Worm (Caenorhabditis elegans) whole organism, L2 larva: Measurements from ENCODE around the gene Y38H6A.1.
"Not testable (repeated sequence)": the region's sequence is repeated elsewhere in the genome, so short reads cannot be mapped to it uniquely, and the experiment has no call there.

ENCODE experiments used
- C34F6.9 ChIP-seq: fragments of 150-350 bp; optimal IDR thresholded peaks from 2 replicates; lab custom pipeline; 2014; ENCODE audit warnings: missing biosample characterization, missing genetic modification characterization
- F13H6.1 ChIP-seq: sonication (generic microtip); optimal IDR thresholded peaks from 2 replicates; lab custom pipeline; 2016; ENCODE audit warnings: missing genetic modification characterization, missing compliant biosample characterization
- R02D3.7 ChIP-seq: fragments of 150-350 bp; optimal IDR thresholded peaks from 2 replicates; lab custom pipeline; 2014; ENCODE audit warnings: missing biosample characterization, missing genetic modification characterization
- Y55F3AM.14 ChIP-seq: fragments of 200-800 bp; sonication (Bioruptor generic); optimal IDR thresholded peaks from 2 replicates; lab custom pipeline; 2018; ENCODE audit warnings: mild to moderate bottlenecking, missing genetic modification characterization, missing compliant biosample characterization
- ZK546.5 ChIP-seq: sonication (generic microtip); optimal IDR thresholded peaks from 2 replicates; lab custom pipeline; 2017; ENCODE audit warnings: missing biosample characterization, missing genetic modification characterization
- alr-1 ChIP-seq: fragments of 150-350 bp; optimal IDR thresholded peaks from 2 replicates; lab custom pipeline; 2014; ENCODE audit warnings: missing biosample characterization, missing genetic modification characterization
- aly-2 ChIP-seq: fragments of 150-350 bp; optimal IDR thresholded peaks from 2 replicates; lab custom pipeline; 2014; ENCODE audit warnings: missing biosample characterization, missing genetic modification characterization
- ama-1 ChIP-seq: fragments of 150-350 bp; optimal IDR thresholded peaks from 2 replicates; lab custom pipeline; 2018; ENCODE audit warnings: inconsistent platforms
- blmp-1 ChIP-seq: sonication (generic microtip); optimal IDR thresholded peaks from 2 replicates; lab custom pipeline; 2017; ENCODE audit warnings: missing genetic modification characterization, mild to moderate bottlenecking, missing compliant biosample characterization, antibody characterized with exemption, moderate library complexity; ENCODE audit not compliant: insufficient read depth
- ceh-82 ChIP-seq: fragments of 150-350 bp; optimal IDR thresholded peaks from 2 replicates; lab custom pipeline; 2014; ENCODE audit warnings: missing biosample characterization, missing genetic modification characterization
- crh-2 ChIP-seq: sonication (generic microtip); optimal IDR thresholded peaks from 2 replicates; lab custom pipeline; 2017; ENCODE audit warnings: missing biosample characterization, missing genetic modification characterization
- elt-3 ChIP-seq: sonication (generic microtip); optimal IDR thresholded peaks from 2 replicates; lab custom pipeline; 2017; ENCODE audit warnings: missing biosample characterization, missing genetic modification characterization
- fos-1 ChIP-seq: fragments of 150-350 bp; optimal IDR thresholded peaks from 2 replicates; lab custom pipeline; 2014; ENCODE audit warnings: missing biosample characterization, missing genetic modification characterization
- lin-11 ChIP-seq: fragments of 150-350 bp; sonication (generic microtip); optimal IDR thresholded peaks from 2 replicates; lab custom pipeline; 2014; ENCODE audit warnings: missing biosample characterization, missing genetic modification characterization, inconsistent platforms, mixed read lengths
- lin-13 ChIP-seq: fragments of 150-350 bp; optimal IDR thresholded peaks from 2 replicates; lab custom pipeline; 2014; ENCODE audit warnings: missing biosample characterization, missing genetic modification reagents, missing genetic modification characterization
- lin-39 ChIP-seq: fragments of 150-350 bp; optimal IDR thresholded peaks from 2 replicates; lab custom pipeline; 2014; ENCODE audit warnings: missing biosample characterization, missing genetic modification reagents, missing genetic modification characterization
- lsy-2 ChIP-seq, 2 experiments: fragments of 150-350 bp in 1 of 2; sonication (generic microtip) in 1 of 2; optimal IDR thresholded peaks; 2 replicates each; lab custom pipeline; 2014 to 2017; ENCODE audit warnings: missing biosample characterization in 2 of 2, missing genetic modification characterization in 2 of 2
- mbf-1 ChIP-seq: sonication (generic microtip); optimal IDR thresholded peaks from 2 replicates; lab custom pipeline; 2017; ENCODE audit warnings: missing biosample characterization, missing genetic modification characterization
- nhr-10 ChIP-seq: sonication (generic microtip); optimal IDR thresholded peaks from 2 replicates; lab custom pipeline; 2017; ENCODE audit warnings: missing biosample characterization, missing genetic modification characterization
- nhr-11 ChIP-seq: fragments of 150-350 bp; optimal IDR thresholded peaks from 2 replicates; lab custom pipeline; 2014; ENCODE audit warnings: missing biosample characterization, missing genetic modification characterization
- nhr-12 ChIP-seq: fragments of 150-350 bp; optimal IDR thresholded peaks from 2 replicates; lab custom pipeline; 2014; ENCODE audit warnings: missing biosample characterization, missing genetic modification characterization
- nhr-129 ChIP-seq: fragments of 150-350 bp; optimal IDR thresholded peaks from 2 replicates; lab custom pipeline; 2014; ENCODE audit warnings: missing biosample characterization, missing genetic modification characterization
- nhr-23 ChIP-seq: fragments of 150-350 bp; optimal IDR thresholded peaks from 2 replicates; lab custom pipeline; 2014; ENCODE audit warnings: missing biosample characterization, missing genetic modification reagents, missing genetic modification characterization
- nhr-237 ChIP-seq: fragments of 150-350 bp; optimal IDR thresholded peaks from 2 replicates; lab custom pipeline; 2014; ENCODE audit warnings: missing biosample characterization, missing genetic modification characterization
- nhr-25 ChIP-seq: fragments of 150-350 bp; sonication (generic microtip); optimal IDR thresholded peaks from 3 replicates; lab custom pipeline; 2014; ENCODE audit warnings: missing biosample characterization, missing genetic modification characterization
- nhr-6 ChIP-seq: fragments of 150-350 bp; optimal IDR thresholded peaks from 2 replicates; lab custom pipeline; 2014; ENCODE audit warnings: missing biosample characterization, missing genetic modification characterization
- nhr-77 ChIP-seq: fragments of 150-350 bp; optimal IDR thresholded peaks from 2 replicates; lab custom pipeline; 2014; ENCODE audit warnings: missing biosample characterization, missing genetic modification characterization
- peb-1 ChIP-seq: fragments of 150-350 bp; optimal IDR thresholded peaks from 2 replicates; lab custom pipeline; 2014; ENCODE audit warnings: missing biosample characterization, missing genetic modification characterization
- sem-4 ChIP-seq: fragments of 150-350 bp; optimal IDR thresholded peaks from 2 replicates; lab custom pipeline; 2014; ENCODE audit warnings: missing biosample characterization, missing genetic modification reagents, missing genetic modification characterization
- skn-1 ChIP-seq: sonication (generic microtip); optimal IDR thresholded peaks from 2 replicates; lab custom pipeline; 2017; ENCODE audit warnings: missing biosample characterization, missing genetic modification characterization
- sma-3 ChIP-seq: sonication (generic microtip); optimal IDR thresholded peaks from 2 replicates; lab custom pipeline; 2016; ENCODE audit warnings: missing genetic modification reagents, missing genetic modification characterization, missing compliant biosample characterization
- sma-9 ChIP-seq, 2 experiments: fragments of 150-350 bp in 1 of 2; sonication (generic microtip) in 1 of 2; optimal IDR thresholded peaks; 2 replicates each; lab custom pipeline; 2014 to 2016; ENCODE audit warnings: missing genetic modification characterization in 2 of 2, mild to moderate bottlenecking in 1 of 2, missing biosample characterization in 1 of 2, missing compliant biosample characterization in 1 of 2, missing genetic modification reagents in 1 of 2, moderate library complexity in 1 of 2
- snpc-4 ChIP-seq: fragments of 150-350 bp; optimal IDR thresholded peaks from 2 replicates; lab custom pipeline; 2014; ENCODE audit warnings: missing biosample characterization, missing genetic modification characterization
- unc-55 ChIP-seq: fragments of 150-350 bp; sonication (generic microtip); optimal IDR thresholded peaks from 3 replicates; lab custom pipeline; 2014; ENCODE audit warnings: missing biosample characterization, missing genetic modification reagents, missing genetic modification characterization
- unc-62 ChIP-seq: fragments of 150-350 bp; optimal IDR thresholded peaks from 2 replicates; lab custom pipeline; 2014; ENCODE audit warnings: missing biosample characterization, missing genetic modification reagents, missing genetic modification characterization
- zag-1 ChIP-seq: fragments of 150-350 bp; optimal IDR thresholded peaks from 2 replicates; lab custom pipeline; 2014; ENCODE audit warnings: missing biosample characterization, missing genetic modification characterization
- ztf-1 ChIP-seq: fragments of 200-800 bp; sonication (Bioruptor generic); conservative IDR thresholded peaks from 2 replicates; pipeline ENCODE4 v1.3.6; 2022; ENCODE audit warnings: missing genetic modification characterization, missing compliant biosample characterization
- ztf-4 ChIP-seq: fragments of 150-350 bp; optimal IDR thresholded peaks from 2 replicates; lab custom pipeline; 2014; ENCODE audit warnings: missing biosample characterization, missing genetic modification characterization

The Y38H6A.1 gene

DNA sequence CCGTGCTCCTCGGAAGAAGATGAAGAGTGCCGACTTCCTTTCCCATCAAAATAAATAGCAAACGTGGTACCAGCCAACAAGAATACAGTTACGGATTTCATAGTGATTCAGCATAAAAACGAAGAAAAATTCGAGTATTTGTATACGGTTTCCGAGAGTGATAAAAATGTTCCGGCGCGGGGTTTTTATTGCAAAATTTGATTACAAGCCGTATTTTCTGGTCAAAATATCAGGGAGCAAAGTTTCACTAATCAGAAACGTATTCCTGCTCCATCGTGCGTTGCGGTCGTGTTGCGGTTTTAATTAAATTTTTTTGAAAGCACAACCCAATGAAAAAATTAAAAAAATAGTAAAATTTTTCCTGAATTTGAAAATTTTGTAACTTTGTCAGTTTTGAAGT is 31.1 kb upstream of the Y38H6A.1 start, which contains the start of gene clec-261:
Gene clec-261, minus strand, starts transcription at position 101 of the 400 bp plus-strand sequence.
- TF ChIP-seq lin-11 (tag; lab: Kevin White, UChicago) (no peak), nhr-237 (tag; lab: Kevin White, UChicago) (no peak), nhr-10 (tag; lab: Kevin White, UChicago) (no peak), nhr-6 (tag; lab: Kevin White, UChicago) (no peak), sma-9 (GFP tag; optimal IDR thresholded peaks at IDR 0.05; lab: Kevin White, UChicago) (no peak), sma-9 (tag; optimal IDR thresholded peaks at IDR 0.05; lab: Kevin White, UChicago) (no peak), unc-62 (GFP tag; lab: Kevin White, UChicago) (no peak), ztf-1 (no peak), mbf-1 (tag; lab: Kevin White, UChicago) (no peak), Y55F3AM.14 (GFP tag; lab: Kevin White, UChicago) (no peak), R02D3.7 (tag; lab: Kevin White, UChicago) (no peak), nhr-11 (tag; lab: Kevin White, UChicago) (no peak), lin-13 (no peak), unc-55 (no peak), F13H6.1 (tag; lab: Kevin White, UChicago) (no peak), alr-1 (tag; lab: Kevin White, UChicago) (no peak)

DNA sequence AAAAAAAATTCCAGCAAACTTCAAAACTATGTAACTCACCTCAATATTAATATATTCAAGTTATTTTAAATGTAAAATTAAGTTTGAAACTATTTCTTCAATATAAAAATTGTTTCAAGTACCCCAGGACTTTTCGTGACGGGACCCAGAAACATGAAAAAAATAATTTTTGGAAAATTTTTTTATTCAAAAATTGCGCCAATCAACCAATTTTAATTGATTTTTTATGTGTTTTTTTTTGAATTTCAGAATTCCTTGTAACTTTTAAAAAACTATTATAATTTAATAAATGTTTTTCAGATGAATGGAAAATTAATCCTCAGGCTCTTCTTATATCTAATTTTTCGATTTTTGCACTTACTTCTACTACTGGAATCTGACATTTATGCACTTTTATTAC is 27.9 kb upstream of the Y38H6A.1 start, which contains the start of gene ZC15.5:
Gene ZC15.5, plus strand, starts transcription at position 301 of the 400 bp plus-strand sequence.
- no peak for TF ChIP-seq zag-1 (tag; lab: Kevin White, UChicago)
- TF ChIP-seq lin-13, result no peak
- no peak for TF ChIP-seq elt-3 (tag; lab: Kevin White, UChicago)
- no peak for TF ChIP-seq lin-39 (tag; lab: Kevin White, UChicago)
- no peak for TF ChIP-seq nhr-12 (tag; lab: Kevin White, UChicago)
- no peak for TF ChIP-seq peb-1 (tag; lab: Kevin White, UChicago)
- no peak for TF ChIP-seq skn-1 (tag; lab: Kevin White, UChicago)
- no peak for TF ChIP-seq nhr-10 (tag; lab: Kevin White, UChicago)
- TF ChIP-seq mbf-1 (tag; lab: Kevin White, UChicago), result no peak
- no peak for TF ChIP-seq crh-2 (tag; lab: Kevin White, UChicago)
- no peak for TF ChIP-seq alr-1 (tag; lab: Kevin White, UChicago)
- TF ChIP-seq F13H6.1 (tag; lab: Kevin White, UChicago), result no peak

DNA sequence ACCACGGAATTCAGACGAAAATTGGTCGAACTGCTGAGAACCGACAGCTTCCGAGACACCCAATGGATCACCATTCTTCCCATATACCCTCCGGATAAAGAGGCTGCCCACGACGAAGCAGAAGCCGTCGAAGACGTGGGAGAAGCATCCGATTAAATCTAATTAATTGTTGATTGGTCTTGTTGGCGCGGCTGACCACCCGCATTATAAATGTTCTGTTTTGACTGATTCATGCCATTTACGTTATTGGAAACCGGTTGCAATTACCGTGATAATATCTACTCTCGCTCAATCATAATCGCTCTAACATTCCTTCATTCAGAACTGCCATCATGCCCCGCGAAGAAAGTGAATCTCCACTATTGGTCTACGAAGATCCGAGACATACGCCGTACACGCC is 22.2 kb upstream of the Y38H6A.1 start, which contains the start of gene ZC15.3:
Gene ZC15.3, plus strand, starts transcription at position 301 of the 400 bp plus-strand sequence.
- not testable (repeated sequence) for TF ChIP-seq sem-4, aly-2, lin-11 (tag; lab: Kevin White, UChicago)

DNA sequence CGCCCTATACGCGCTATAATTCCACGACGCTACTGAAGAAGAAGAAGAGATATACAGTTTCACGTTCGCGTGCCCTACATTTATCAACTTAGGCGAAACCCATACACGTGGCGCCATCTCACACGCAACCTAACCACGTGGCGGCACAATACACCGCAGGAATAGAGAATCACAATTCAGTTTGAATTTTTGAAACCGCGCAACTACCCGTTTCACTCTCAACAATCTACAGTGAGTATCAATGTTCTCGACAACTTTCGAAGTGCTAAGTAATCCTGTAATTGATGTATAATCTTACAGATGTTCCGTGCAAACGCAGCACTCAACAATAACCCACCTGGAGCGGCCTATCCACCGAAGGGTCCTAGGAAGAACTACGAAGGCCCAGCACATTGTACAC is 19.7 kb upstream of the Y38H6A.1 start, which contains the start of gene ZC15.1:
Gene ZC15.1, plus strand, starts transcription at position 301 of the 400 bp plus-strand sequence.
- TF ChIP-seq fos-1 (no peak), C34F6.9 (tag; lab: Kevin White, UChicago) (no peak), unc-55 (no peak), ztf-4 (no peak), ama-1 (no peak), mbf-1 (tag; lab: Kevin White, UChicago) (no peak), lsy-2 (tag; optimal IDR thresholded peaks at IDR 0.05; lab: Kevin White, UChicago) (no peak), nhr-129 (tag; lab: Kevin White, UChicago) (no peak), Y55F3AM.14 (GFP tag; lab: Kevin White, UChicago) (no peak), ceh-82 (tag; lab: Kevin White, UChicago) (no peak), ZK546.5 (tag; lab: Kevin White, UChicago) (no peak), nhr-6 (tag; lab: Kevin White, UChicago) (no peak), blmp-1 (no peak), nhr-77 (no peak), ztf-1 (no peak)

DNA sequence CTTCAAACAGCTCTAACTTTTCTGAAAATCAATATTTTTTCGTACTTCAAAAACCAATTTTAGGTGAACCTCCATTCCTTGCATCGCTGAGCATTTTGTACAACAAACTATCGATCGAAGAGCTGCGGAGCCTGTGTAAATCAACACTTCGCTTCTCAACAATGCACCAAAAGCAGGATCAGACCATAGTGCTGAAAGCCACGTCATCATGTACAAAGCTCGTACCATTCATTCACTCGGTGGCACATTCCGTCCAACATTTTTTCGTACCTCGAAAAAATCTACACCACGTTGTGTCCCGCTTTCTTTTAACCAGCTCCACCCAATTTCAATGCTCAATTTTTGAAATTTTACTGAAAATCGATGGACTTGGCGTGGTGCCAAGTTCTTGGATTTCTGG is 14.9 kb upstream of the Y38H6A.1 start, which contains the start of gene ZC15.10:
Gene ZC15.10, plus strand, starts transcription at position 162 of the 400 bp plus-strand sequence.
- TF ChIP-seq skn-1 (tag; lab: Kevin White, UChicago) (no peak), nhr-129 (tag; lab: Kevin White, UChicago) (no peak), nhr-25 (tag; lab: Kevin White, UChicago) (no peak), elt-3 (tag; lab: Kevin White, UChicago) (no peak), mbf-1 (tag; lab: Kevin White, UChicago) (no peak), sma-9 (GFP tag; optimal IDR thresholded peaks at IDR 0.05; lab: Kevin White, UChicago) (no peak), sma-9 (tag; optimal IDR thresholded peaks at IDR 0.05; lab: Kevin White, UChicago) (no peak), peb-1 (tag; lab: Kevin White, UChicago) (no peak), sma-3 (GFP tag; lab: Kevin White, UChicago) (no peak), nhr-23 (tag; lab: Kevin White, UChicago) (no peak), Y55F3AM.14 (GFP tag; lab: Kevin White, UChicago) (no peak), zag-1 (tag; lab: Kevin White, UChicago) (no peak), snpc-4 (tag; lab: Kevin White, UChicago) (no peak), unc-62 (GFP tag; lab: Kevin White, UChicago) (no peak), fos-1 (no peak)
- TF ChIP-seq, all 48 proteins: peak for 0
